Worm (Caenorhabditis elegans): ENCODE measurements around the gene ncx-7.
"Not testable (repeated sequence)": the region's sequence is repeated elsewhere in the genome, so short reads cannot be mapped to it uniquely, and the experiment has no call there.

The ncx-7 gene

ce11 chrIII:9681206-9681605 is 38.9 kb downstream of the ncx-7 start, which contains the start of gene C07A9.13:
C07A9.13 (minus strand) TSS chrIII:9681306.
- not testable (repeated sequence) for TF ChIP-seq dpff-1 (tag; optimal IDR thresholded peaks at IDR 0.05); ztf-26 (tag; optimal IDR thresholded peaks at IDR 0.05); sptf-2 (GFP tag; optimal IDR thresholded peaks at IDR 0.05)

- no peak for TF ChIP-seq hmg-1.2 (GFP tag; IDR thresholded peaks at IDR 0.05)
- TF ChIP-seq ets-4 (GFP tag; optimal IDR thresholded peaks at IDR 0.05) = no peak
- TF ChIP-seq T07F8.4 (tag; optimal IDR thresholded peaks at IDR 0.05) = no peak
- TF ChIP-seq B0336.3 (GFP tag; IDR thresholded peaks at IDR 0.05) = no peak
- no peak for TF ChIP-seq pha-4 (tag; optimal IDR thresholded peaks at IDR 0.05)
- no peak for TF ChIP-seq hmg-20 (GFP tag; IDR thresholded peaks at IDR 0.05)
- no peak for TF ChIP-seq nhr-80 (tag; optimal IDR thresholded peaks at IDR 0.05)
- no peak for TF ChIP-seq B0019.2 (GFP tag; conservative IDR thresholded peaks at IDR 0.05)
- no peak for TF ChIP-seq gei-17 (GFP tag; optimal IDR thresholded peaks at IDR 0.05)
These were observed 41.3 kb downstream of the ncx-7 start, which contains the start of gene ugt-60 for ce11 chrIII:9678819-9679218. ugt-60 (minus strand) TSS chrIII:9679051.

- TF ChIP-seq lir-1 (GFP tag; conservative IDR thresholded peaks at IDR 0.05) (no peak), zim-3 (tag; optimal IDR thresholded peaks at IDR 0.05) (no peak), hlh-12 (tag; optimal IDR thresholded peaks at IDR 0.05) (no peak), lag-1 (GFP tag; IDR thresholded peaks at IDR 0.05) (no peak), chd-7 (tag; optimal IDR thresholded peaks at IDR 0.05) (no peak), T26A5.8 (tag; optimal IDR thresholded peaks at IDR 0.05) (no peak), egl-44 (GFP tag; IDR thresholded peaks at IDR 0.05) (no peak), bed-2 (GFP tag; IDR thresholded peaks at IDR 0.05) (no peak), F49E8.2 (tag; optimal IDR thresholded peaks at IDR 0.05; ENCODE audit: insufficient read depth) (no peak), B0019.2 (GFP tag; conservative IDR thresholded peaks at IDR 0.05) (no peak), C06A6.2 (GFP tag; conservative IDR thresholded peaks at IDR 0.05) (no peak), nfya-2 (GFP tag; IDR thresholded peaks at IDR 0.05) (no peak), Y53G8AR.9 (GFP tag; conservative IDR thresholded peaks at IDR 0.05) (no peak), ccch-3 (GFP tag; optimal IDR thresholded peaks at IDR 0.05) (no peak), lin-26 (GFP tag; IDR thresholded peaks at IDR 0.05) (no peak), madf-3 (GFP tag; IDR thresholded peaks at IDR 0.05) (no peak), ztf-22 (GFP tag; optimal IDR thresholded peaks at IDR 0.05) (no peak), ama-1 (optimal IDR thresholded peaks at IDR 0.05) (no peak), ama-1 (GFP tag; optimal IDR thresholded peaks at IDR 0.05) (no peak)
These were observed 50.5 kb downstream of the ncx-7 start for ce11 chrIII:9669546-9669945.

ce11 chrIII:9667591-9668265 is 52.4 kb downstream of the ncx-7 start, which contains the start of gene C07A9.9:
C07A9.9 (minus strand) TSS chrIII:9667641.
- TF ChIP-seq zfh-2 (GFP tag; conservative IDR thresholded peaks at IDR 0.05) = peak; percentile 99
- 0 out of 2 replicates have a peak, but pooled peaks have one; percentile 63 for TF ChIP-seq nfyb-1 (GFP tag; IDR thresholded peaks at IDR 0.05)
- peak; percentile 59 for TF ChIP-seq chd-7 (tag; optimal IDR thresholded peaks at IDR 0.05)
- TF ChIP-seq die-1 (tag; optimal IDR thresholded peaks at IDR 0.05) = peak; percentile 49
- TF ChIP-seq snpc-1.1 (tag; optimal IDR thresholded peaks at IDR 0.05; ENCODE audit: insufficient read depth) = peak; percentile 37
- TF ChIP-seq lin-40 (tag; optimal IDR thresholded peaks at IDR 0.05) = peak; percentile 69
- peak; percentile 2 for TF ChIP-seq ZK185.1 (tag; optimal IDR thresholded peaks at IDR 0.05; ENCODE audit: poor library complexity, severe bottlenecking)
- TF ChIP-seq nfya-2 (GFP tag; IDR thresholded peaks at IDR 0.05) = no peak
- TF ChIP-seq mxl-1 (tag; optimal IDR thresholded peaks at IDR 0.05) = no peak
- peak; percentile 55 for TF ChIP-seq nhr-90 (tag; optimal IDR thresholded peaks at IDR 0.05)
- peak; percentile 1 for TF ChIP-seq ztf-26 (tag; optimal IDR thresholded peaks at IDR 0.05)
- TF ChIP-seq ztf-6 (GFP tag; IDR thresholded peaks at IDR 0.05) = 0 out of 2 replicates have a peak, but pooled peaks have one; percentile 49
- no peak for TF ChIP-seq mel-28 (tag; optimal IDR thresholded peaks at IDR 0.05; ENCODE audit: borderline replicate concordance)
- no peak for TF ChIP-seq ztf-22 (GFP tag; optimal IDR thresholded peaks at IDR 0.05)
- TF ChIP-seq ama-1 (optimal IDR thresholded peaks at IDR 0.05) = no peak
- TF ChIP-seq ama-1 (GFP tag; optimal IDR thresholded peaks at IDR 0.05) = no peak
- TF ChIP-seq attf-5 (GFP tag; optimal IDR thresholded peaks at IDR 0.05) = peak; percentile 56
- peak; percentile 54; the same call in 1 of the 2 replicates for TF ChIP-seq ekl-4 (GFP tag; IDR thresholded peaks at IDR 0.05)
- TF ChIP-seq nhr-80 (tag; optimal IDR thresholded peaks at IDR 0.05) = peak; percentile 95
- TF ChIP-seq ztf-18 (tag; optimal IDR thresholded peaks at IDR 0.05) = peak; percentile 28
- peak; percentile 32; the same call in 1 of the 2 replicates for TF ChIP-seq hmg-1.2 (GFP tag; IDR thresholded peaks at IDR 0.05)

Measured in whole organism, young adult.